Worm (Caenorhabditis elegans) whole organism, midembryonic: ENCODE measurements around the gene plc-1.

ENCODE experiments used
- flt-1 ChIP-seq: fragments of 200-800 bp; sonication (Bioruptor generic); IDR thresholded peaks from 2 replicates; pipeline ENCODE4 v1.3.6; 2022; ENCODE audit warnings: missing genetic modification characterization, missing compliant biosample characterization
- med-1 ChIP-seq: sonication (generic microtip); optimal IDR thresholded peaks from 2 replicates; lab custom pipeline; 2017; ENCODE audit warnings: missing genetic modification characterization, mild to moderate bottlenecking, missing compliant biosample characterization, antibody characterized with exemption, missing genetic modification reagents; ENCODE audit not compliant: insufficient read depth

- TF ChIP-seq med-1 (GFP tag; lab: Kevin White, UChicago), result no peak
- no peak for TF ChIP-seq flt-1 (GFP tag; lab: Robert Waterston, UW)
These were observed 841 bp downstream of the plc-1 start for ce11 chrX:10837609-10838008.
